Fruit fly (Drosophila melanogaster) S2 (cell line): ENCODE data around the gene Cpr76Ba.

Experiments
- CG8478 ChIP-seq: fragments of >200 bp; optimal IDR thresholded peaks from 2 replicates; lab custom pipeline; 2018
- CTCF ChIP-seq, 2 experiments: fragments of >200 bp; optimal IDR thresholded peaks; 2 replicates each; lab custom pipeline; 2018

dm6 chr3L:19483007-19483406 lies 35.1 kb downstream of the Cpr76Ba start:
- TF ChIP-seq CG8478 (no peak), CTCF (optimal IDR thresholded peaks at IDR 0.05; lab: Kevin White, UChicago) (no peak)
